Fruit fly (Drosophila melanogaster): ENCODE data around the gene Npl4.

Gene Npl4

DNA sequence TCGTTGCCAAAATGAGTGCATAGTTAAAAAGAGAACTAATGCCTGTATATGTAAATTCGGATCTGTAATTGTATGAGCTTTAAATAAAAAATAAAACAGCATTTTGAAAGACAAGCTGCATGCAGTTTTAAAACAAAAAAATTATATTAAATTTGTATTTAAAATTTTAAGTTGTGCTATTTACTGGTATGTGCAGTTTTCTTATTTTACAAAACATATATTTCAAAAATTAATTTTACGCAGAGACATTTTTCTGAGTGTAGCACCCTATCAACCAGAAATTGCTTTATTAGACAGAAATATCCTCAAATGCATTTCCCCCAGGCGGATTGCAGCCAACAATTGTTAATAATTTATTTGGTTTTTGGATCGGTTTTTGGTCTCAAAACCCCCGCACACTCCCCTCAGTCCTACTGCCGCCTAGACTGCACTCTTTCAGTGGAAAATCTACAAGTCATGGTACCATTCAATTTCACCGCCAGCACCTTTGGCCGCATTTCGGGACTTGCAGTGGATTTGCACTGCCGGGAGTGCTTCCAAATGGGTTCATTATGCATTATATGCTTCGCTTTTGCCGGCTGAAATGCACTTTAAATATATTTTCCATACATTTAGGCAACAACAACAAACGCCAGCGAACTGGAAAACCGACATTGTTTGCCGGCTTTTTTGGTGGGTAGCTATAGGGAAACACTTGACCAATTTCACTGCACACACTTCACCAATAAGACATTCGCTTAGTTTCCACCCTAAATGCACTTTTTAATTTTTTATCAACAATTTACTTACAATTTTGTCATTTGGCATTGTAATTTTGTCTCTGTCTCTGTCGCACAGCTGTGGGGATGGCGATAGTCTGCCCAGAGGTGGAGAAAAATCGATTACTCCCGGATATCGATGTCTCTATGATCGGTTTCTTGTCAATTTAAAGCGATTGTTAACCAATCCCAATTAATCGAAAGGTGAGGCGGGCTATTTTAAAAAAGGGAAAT lies at the start of gene Npl4:
Gene Npl4, minus strand, starts transcription at position 863 of the 992 bp plus-strand sequence.
- TF ChIP-seq Sox15 (GFP tag; optimal IDR thresholded peaks at IDR 0.05) (no peak), spab (GFP tag; optimal IDR thresholded peaks at IDR 0.05) (no peak), svp (GFP tag) (peak; percentile 65), CG1621 (tag; optimal IDR thresholded peaks at IDR 0.05) (no peak), salr (GFP tag; optimal IDR thresholded peaks at IDR 0.05) (peak in 1 of 2 experiments; percentile 49), CG8632 (GFP tag; optimal IDR thresholded peaks at IDR 0.05) (no peak), CG8319 (GFP tag; optimal IDR thresholded peaks at IDR 0.05) (no peak), eg (GFP tag; IDR thresholded peaks at IDR 0.05) (no peak; the same call in 2 of the 3 replicates), CG3919 (GFP tag; optimal IDR thresholded peaks at IDR 0.05) (no peak), acj6 (GFP tag; optimal IDR thresholded peaks at IDR 0.05) (peak; percentile 39), CG11762 (GFP tag; optimal IDR thresholded peaks at IDR 0.05; ENCODE audit: insufficient read depth) (peak; percentile 35), CG4318 (GFP tag; optimal IDR thresholded peaks at IDR 0.05) (no peak), CG10669 (GFP tag; optimal IDR thresholded peaks at IDR 0.05) (no peak), Met (GFP tag; optimal IDR thresholded peaks at IDR 0.05) (peak; percentile 43), Hr38 (GFP tag; optimal IDR thresholded peaks at IDR 0.05) (no peak), Ets21C (GFP tag; optimal IDR thresholded peaks at IDR 0.05) (no peak), CG6808 (GFP tag; optimal IDR thresholded peaks at IDR 0.05) (no peak), esn (GFP tag; optimal IDR thresholded peaks at IDR 0.05) (no peak), CG31627 (GFP tag; optimal IDR thresholded peaks at IDR 0.05) (peak; percentile 12), vri (GFP tag; optimal IDR thresholded peaks at IDR 0.05) (no peak), fd59A (GFP tag; optimal IDR thresholded peaks at IDR 0.05) (no peak), OdsH (GFP tag; optimal IDR thresholded peaks at IDR 0.05) (peak; percentile 44), CG9139 (GFP tag; optimal IDR thresholded peaks at IDR 0.05) (no peak), CG15336 (GFP tag; IDR thresholded peaks at IDR 0.05) (peak; percentile 67), net (GFP tag; optimal IDR thresholded peaks at IDR 0.05) (peak; percentile 39), CG16779 (tag; optimal IDR thresholded peaks at IDR 0.05) (no peak), Eip75B (GFP tag; optimal IDR thresholded peaks at IDR 0.05) (peak; percentile 11), CG10631 (GFP tag; optimal IDR thresholded peaks at IDR 0.05) (no peak), topi (GFP tag; optimal IDR thresholded peaks at IDR 0.05) (no peak), Gug (GFP tag; IDR thresholded peaks at IDR 0.05) (peak; percentile 31; the same call in 1 of the 2 replicates), CG8119 (GFP tag; IDR thresholded peaks at IDR 0.05) (peak; percentile 67), achi (GFP tag; optimal IDR thresholded peaks at IDR 0.05) (peak; percentile 46), CG32006 (GFP tag; optimal IDR thresholded peaks at IDR 0.05) (peak; percentile 52), dsx (GFP tag; optimal IDR thresholded peaks at IDR 0.05; ENCODE audit: poor library complexity, severe bottlenecking) (peak; percentile 29), fkh (GFP tag; optimal IDR thresholded peaks at IDR 0.05) (no peak), Sox14 (GFP tag; optimal IDR thresholded peaks at IDR 0.05) (peak; percentile 8), Hr39 (GFP tag; optimal IDR thresholded peaks at IDR 0.05) (peak; percentile 23), CG11294 (GFP tag; IDR thresholded peaks at IDR 0.05) (no peak), lz (GFP tag; optimal IDR thresholded peaks at IDR 0.05) (no peak), CG11902 (GFP tag; optimal IDR thresholded peaks at IDR 0.05) (no peak), Sox102F (GFP tag; optimal IDR thresholded peaks at IDR 0.05) (no peak), Ets96B (tag; optimal IDR thresholded peaks at IDR 0.05) (no peak), CG3032 (tag; optimal IDR thresholded peaks at IDR 0.05) (peak; percentile 34), pdm3 (GFP tag; optimal IDR thresholded peaks at IDR 0.05) (no peak), Eip78C (GFP tag) (peak; percentile 46), cyc (GFP tag; optimal IDR thresholded peaks at IDR 0.05) (peak; percentile 3), CG7368 (GFP tag; optimal IDR thresholded peaks at IDR 0.05) (peak; percentile 9), dac (GFP tag; optimal IDR thresholded peaks at IDR 0.05) (no peak), CG34406 (GFP tag; optimal IDR thresholded peaks at IDR 0.05) (peak; percentile 45), Blimp-1 (GFP tag; optimal IDR thresholded peaks at IDR 0.05) (no peak)
